Fruit fly (Drosophila melanogaster) S2 (cell line): ENCODE data around the gene GstD10.

ENCODE experiments used
- CG8478 ChIP-seq: fragments of >200 bp; optimal IDR thresholded peaks from 2 replicates; lab custom pipeline; 2018
- CTCF ChIP-seq, 2 experiments: fragments of >200 bp; optimal IDR thresholded peaks; 2 replicates each; lab custom pipeline; 2018

- TF ChIP-seq CTCF (optimal IDR thresholded peaks at IDR 0.05; lab: Kevin White, UChicago), result peak in 1 of 2 experiments; percentile 29
- no peak for TF ChIP-seq CG8478 (lab: Kevin White, UChicago)
Observed at dm6 chr3R:12356044-12356443, 9.5 kb downstream of the GstD10 start, which contains the start of gene MBD-R2.
